Worm (Caenorhabditis elegans) whole organism, L3 larva: ENCODE results near the gene stg-1.

ENCODE experiments used
- ZK546.5 ChIP-seq: sonication (generic microtip); optimal IDR thresholded peaks from 2 replicates; lab custom pipeline; 2017; ENCODE audit warnings: missing biosample characterization, missing genetic modification characterization
- aly-2 ChIP-seq: fragments of 150-350 bp; optimal IDR thresholded peaks from 2 replicates; lab custom pipeline; 2014; ENCODE audit warnings: missing biosample characterization, missing genetic modification characterization
- ceh-28 ChIP-seq: fragments of 150-350 bp; optimal IDR thresholded peaks from 2 replicates; lab custom pipeline; 2014; ENCODE audit warnings: missing biosample characterization, missing genetic modification reagents, missing genetic modification characterization
- ceh-82 ChIP-seq: fragments of 150-350 bp; optimal IDR thresholded peaks from 2 replicates; lab custom pipeline; 2014; ENCODE audit warnings: missing biosample characterization, missing genetic modification characterization
- daf-12 ChIP-seq: fragments of 150-350 bp; optimal IDR thresholded peaks from 2 replicates; lab custom pipeline; 2014; ENCODE audit warnings: missing biosample characterization, missing genetic modification reagents, missing genetic modification characterization
- egl-27 ChIP-seq: sonication (generic microtip); optimal IDR thresholded peaks from 4 replicates; lab custom pipeline; 2017; ENCODE audit warnings: missing biosample characterization, missing genetic modification reagents, missing genetic modification characterization
- elt-1 ChIP-seq: fragments of 150-350 bp; optimal IDR thresholded peaks from 2 replicates; lab custom pipeline; 2014; ENCODE audit warnings: missing biosample characterization, missing genetic modification characterization
- elt-3 ChIP-seq, 3 experiments: fragments of 150-350 bp in 1 of 3; sonication (generic microtip) in 2 of 3; optimal IDR thresholded peaks; 2 replicates in 2 of 3; 4 replicates in 1 of 3; lab custom pipeline; 2014 to 2017; ENCODE audit warnings: missing biosample characterization in 3 of 3, missing genetic modification characterization in 3 of 3
- eor-1 ChIP-seq, 2 experiments: fragments of 150-350 bp; optimal IDR thresholded peaks; 2 replicates each; lab custom pipeline; 2014 to 2018; ENCODE audit warnings: missing biosample characterization in 2 of 2, missing genetic modification characterization in 2 of 2
- fkh-10 ChIP-seq: sonication (generic microtip); optimal IDR thresholded peaks from 2 replicates; lab custom pipeline; 2017; ENCODE audit warnings: missing biosample characterization, missing genetic modification reagents, missing genetic modification characterization
- fos-1 ChIP-seq: fragments of 150-350 bp; optimal IDR thresholded peaks from 2 replicates; lab custom pipeline; 2014; ENCODE audit warnings: missing biosample characterization, missing genetic modification characterization
- hmg-11 ChIP-seq: sonication (generic microtip); optimal IDR thresholded peaks from 2 replicates; lab custom pipeline; 2016; ENCODE audit warnings: missing genetic modification characterization, missing compliant biosample characterization
- jun-1 ChIP-seq: fragments of 150-350 bp; optimal IDR thresholded peaks from 2 replicates; lab custom pipeline; 2014; ENCODE audit warnings: missing biosample characterization, missing genetic modification reagents, missing genetic modification characterization
- lin-15B ChIP-seq: fragments of 150-350 bp; optimal IDR thresholded peaks from 2 replicates; lab custom pipeline; 2014; ENCODE audit warnings: missing biosample characterization, missing genetic modification characterization
- lin-39 ChIP-seq: fragments of 150-350 bp; optimal IDR thresholded peaks from 2 replicates; lab custom pipeline; 2018; ENCODE audit warnings: missing biosample characterization, missing genetic modification reagents, missing genetic modification characterization
- lsy-12 ChIP-seq: sonication (generic microtip); optimal IDR thresholded peaks from 2 replicates; lab custom pipeline; 2016; ENCODE audit warnings: mild to moderate bottlenecking, missing genetic modification characterization, missing compliant biosample characterization
- mdl-1 ChIP-seq: fragments of 150-350 bp; optimal IDR thresholded peaks from 2 replicates; lab custom pipeline; 2014; ENCODE audit warnings: missing biosample characterization, missing genetic modification characterization
- nfya-1 ChIP-seq: sonication (generic microtip); optimal IDR thresholded peaks from 2 replicates; lab custom pipeline; 2017; ENCODE audit warnings: missing genetic modification characterization, mild to moderate bottlenecking, missing compliant biosample characterization, antibody characterized with exemption, moderate library complexity; ENCODE audit not compliant: insufficient read depth
- nhr-11 ChIP-seq: fragments of 150-350 bp; optimal IDR thresholded peaks from 2 replicates; lab custom pipeline; 2014; ENCODE audit warnings: missing biosample characterization, missing genetic modification characterization
- nhr-23 ChIP-seq: fragments of 150-350 bp; optimal IDR thresholded peaks from 2 replicates; lab custom pipeline; 2014; ENCODE audit warnings: missing biosample characterization, missing genetic modification reagents, missing genetic modification characterization
- nhr-25 ChIP-seq: sonication (generic microtip); optimal IDR thresholded peaks from 2 replicates; lab custom pipeline; 2017; ENCODE audit warnings: missing biosample characterization, missing genetic modification characterization
- nhr-28 ChIP-seq: fragments of 150-350 bp; optimal IDR thresholded peaks from 2 replicates; lab custom pipeline; 2014; ENCODE audit warnings: missing biosample characterization, missing genetic modification characterization
- nhr-43 ChIP-seq: sonication (generic microtip); optimal IDR thresholded peaks from 2 replicates; lab custom pipeline; 2016; ENCODE audit warnings: mild to moderate bottlenecking, missing genetic modification characterization, missing compliant biosample characterization; ENCODE audit not compliant: poor library complexity, severe bottlenecking
- nhr-67 ChIP-seq: fragments of 150-350 bp; optimal IDR thresholded peaks from 2 replicates; lab custom pipeline; 2014; ENCODE audit warnings: missing biosample characterization, missing genetic modification characterization
- nhr-76 ChIP-seq: fragments of 150-350 bp; sonication (generic microtip); optimal IDR thresholded peaks from 5 replicates; lab custom pipeline; 2014; ENCODE audit warnings: missing biosample characterization, missing genetic modification characterization
- nhr-77 ChIP-seq: fragments of 150-350 bp; optimal IDR thresholded peaks from 2 replicates; lab custom pipeline; 2014; ENCODE audit warnings: missing biosample characterization, missing genetic modification characterization
- pha-4 ChIP-seq: fragments of 150-350 bp; optimal IDR thresholded peaks from 2 replicates; lab custom pipeline; 2014; ENCODE audit warnings: missing biosample characterization, missing genetic modification reagents, missing genetic modification characterization
- pqm-1 ChIP-seq: fragments of 150-350 bp; optimal IDR thresholded peaks from 2 replicates; lab custom pipeline; 2017; ENCODE audit warnings: missing biosample characterization, missing genetic modification characterization, inconsistent platforms
- skn-1 ChIP-seq: fragments of 150-350 bp; optimal IDR thresholded peaks from 2 replicates; lab custom pipeline; 2014; ENCODE audit warnings: missing biosample characterization, missing genetic modification characterization
- tbx-2 ChIP-seq: sonication (generic microtip); optimal IDR thresholded peaks from 2 replicates; lab custom pipeline; 2016; ENCODE audit warnings: mild to moderate bottlenecking, missing genetic modification characterization, missing compliant biosample characterization
- ztf-4 ChIP-seq: fragments of 150-350 bp; optimal IDR thresholded peaks from 2 replicates; lab custom pipeline; 2014; ENCODE audit warnings: missing biosample characterization, missing genetic modification characterization

Gene stg-1

DNA sequence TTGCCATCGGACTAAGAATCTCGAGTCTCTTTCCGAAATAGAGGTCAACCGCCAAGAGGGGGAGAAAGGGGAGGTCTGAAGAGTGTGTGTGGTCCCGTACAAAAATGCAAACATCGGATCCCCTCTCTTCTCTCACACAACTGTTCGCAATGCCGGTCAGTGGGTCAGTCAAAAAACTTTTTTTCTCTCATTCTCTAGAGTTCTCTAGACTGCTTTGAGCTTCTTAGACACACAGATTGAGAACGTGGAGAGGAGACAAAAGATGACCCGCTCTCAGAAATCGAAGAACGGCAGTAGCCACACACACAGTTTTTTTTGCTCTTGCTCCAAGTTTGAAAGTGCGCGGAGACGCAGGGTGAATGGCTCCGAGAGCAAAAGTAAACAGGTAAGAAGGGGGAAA, 15.3 kb upstream of the stg-1 start:
- TF ChIP-seq pha-4 (tag; lab: Kevin White, UChicago) = peak; percentile 84
- TF ChIP-seq ZK546.5 (tag; lab: Kevin White, UChicago) = no peak
- no peak for TF ChIP-seq nhr-76 (tag; lab: Kevin White, UChicago)
- no peak for TF ChIP-seq elt-3 (tag; optimal IDR thresholded peaks at IDR 0.05; lab: Kevin White, UChicago)
- TF ChIP-seq, all 47 proteins: peak for 1

ce11 chrII:10073986-10074385, 13.5 kb upstream of the stg-1 start:
- no peak for TF ChIP-seq nhr-43 (tag; lab: Kevin White, UChicago)
- peak in 2 of 3 experiments; percentile 71 to 92 for TF ChIP-seq elt-3 (tag; optimal IDR thresholded peaks at IDR 0.05; lab: Kevin White, UChicago)

DNA sequence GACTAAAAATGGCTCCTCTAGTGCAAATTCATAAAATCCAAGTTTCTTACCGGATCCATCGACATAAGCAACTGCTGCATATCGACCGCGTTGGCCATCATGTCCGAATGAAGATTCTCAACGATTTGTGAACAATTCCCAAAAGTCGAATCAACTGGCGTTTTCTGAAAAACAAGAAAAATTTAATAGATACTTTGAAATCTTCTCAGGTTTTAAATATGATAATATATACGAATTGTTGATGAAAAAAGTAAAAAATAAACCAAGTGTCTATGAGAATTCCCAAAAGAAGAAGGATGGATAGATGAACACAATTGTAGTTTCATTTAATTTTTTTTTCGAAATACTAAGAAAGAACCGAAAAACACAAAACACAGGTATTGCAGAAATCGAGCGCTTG, 7.4 kb upstream of the stg-1 start, which contains the start of gene die-1:
Gene die-1 (minus strand): TSS at position 101 of the 400 bp plus-strand sequence.
- TF ChIP-seq pha-4 (tag; lab: Kevin White, UChicago) (no peak), nhr-28 (tag; lab: Kevin White, UChicago) (no peak), ztf-4 (tag; lab: Kevin White, UChicago) (no peak), ceh-82 (tag; lab: Kevin White, UChicago) (no peak), nhr-25 (tag; lab: Kevin White, UChicago) (no peak), lin-39 (tag; lab: Kevin White, UChicago) (no peak), fkh-10 (GFP tag; lab: Kevin White, UChicago) (no peak), ceh-28 (no peak)

DNA sequence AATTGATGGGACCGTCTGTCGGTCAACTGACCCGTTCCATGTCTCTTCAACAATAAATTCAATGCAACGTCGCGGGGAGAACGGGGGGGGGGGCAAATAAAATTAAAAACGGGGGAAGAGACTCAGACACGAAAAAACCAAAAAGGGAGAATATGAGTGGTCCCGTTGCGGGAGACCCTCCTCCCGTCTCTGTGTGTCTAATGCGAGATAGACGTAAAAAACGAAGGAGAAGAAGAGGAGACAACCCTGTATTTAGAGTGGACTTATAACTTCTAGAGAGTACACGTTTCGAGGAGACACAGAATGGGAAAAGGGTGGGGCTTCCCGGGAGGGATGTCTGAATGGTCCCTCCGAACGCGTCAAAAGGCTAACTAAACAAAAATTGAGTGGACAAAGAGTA, 5.0 kb upstream of the stg-1 start:
- no peak for TF ChIP-seq ceh-28
- no peak for TF ChIP-seq lsy-12 (tag; lab: Kevin White, UChicago)
- TF ChIP-seq lin-39 (tag; lab: Kevin White, UChicago) = no peak
- TF ChIP-seq egl-27 (tag; lab: Kevin White, UChicago) = no peak
- TF ChIP-seq ZK546.5 (tag; lab: Kevin White, UChicago) = no peak
- no peak for TF ChIP-seq elt-3 (tag; optimal IDR thresholded peaks at IDR 0.05; lab: Kevin White, UChicago)
- no peak for TF ChIP-seq nhr-77 (tag; lab: Kevin White, UChicago)
- no peak for TF ChIP-seq skn-1
- TF ChIP-seq nhr-43 (tag; lab: Kevin White, UChicago) = no peak
- TF ChIP-seq lin-15B = no peak
- no peak for TF ChIP-seq pqm-1 (tag; lab: Kevin White, UChicago)

DNA sequence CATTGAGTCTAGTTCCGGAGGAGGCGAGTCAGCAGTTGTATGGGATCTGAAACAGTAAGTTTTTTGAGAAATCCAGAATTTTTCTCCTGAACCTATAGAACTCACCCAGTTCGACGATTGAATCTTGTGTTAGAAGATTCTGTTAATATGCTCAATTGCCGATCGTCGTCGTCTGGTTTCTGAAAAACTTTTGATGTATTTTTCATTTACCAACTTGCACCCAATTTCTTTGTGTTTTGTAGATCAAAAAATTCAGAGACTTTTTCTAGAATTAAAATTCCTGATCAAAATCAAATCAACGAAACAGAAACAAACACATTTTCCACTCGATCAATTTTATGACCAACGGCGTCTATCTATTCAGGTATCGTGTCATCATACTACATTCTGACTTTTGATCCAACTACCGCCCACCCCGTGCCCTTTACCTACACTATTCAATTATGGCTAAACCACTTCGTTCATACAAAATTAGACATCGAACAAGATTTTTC, 3.9 kb downstream of the stg-1 start, which contains the start of gene C18D1.2:
Gene C18D1.2 (plus strand): TSS at position 444 of the 494 bp plus-strand sequence.
- no peak for TF ChIP-seq eor-1 (tag; optimal IDR thresholded peaks at IDR 0.05; lab: Kevin White, UChicago)
- no peak for TF ChIP-seq nfya-1 (tag; lab: Kevin White, UChicago)
- no peak for TF ChIP-seq nhr-23
- no peak for TF ChIP-seq lsy-12 (tag; lab: Kevin White, UChicago)
- no peak for TF ChIP-seq fos-1 (tag; lab: Kevin White, UChicago)
- TF ChIP-seq, all 47 proteins: peak for 0

DNA sequence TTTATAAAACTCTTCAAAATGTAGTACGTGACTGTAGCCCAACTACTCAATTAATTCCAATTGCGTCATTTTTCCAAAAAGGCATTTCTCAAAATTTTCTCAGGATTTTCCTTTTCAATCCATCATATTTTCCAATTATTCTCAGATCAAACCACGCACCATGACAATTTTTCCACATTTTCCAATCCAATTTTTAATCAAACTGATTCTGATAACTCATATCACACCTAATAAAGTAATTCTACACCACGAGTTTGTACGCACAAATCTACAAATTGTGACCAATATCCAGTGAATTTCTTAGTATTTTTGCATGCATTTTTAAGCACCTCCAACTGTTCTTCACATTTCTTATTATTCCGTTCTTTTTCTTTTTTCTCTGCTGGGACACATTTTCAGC, 9.0 kb downstream of the stg-1 start:
- TF ChIP-seq nhr-11 (tag; lab: Kevin White, UChicago) (peak; percentile 91), elt-1 (no peak), jun-1 (no peak)

DNA sequence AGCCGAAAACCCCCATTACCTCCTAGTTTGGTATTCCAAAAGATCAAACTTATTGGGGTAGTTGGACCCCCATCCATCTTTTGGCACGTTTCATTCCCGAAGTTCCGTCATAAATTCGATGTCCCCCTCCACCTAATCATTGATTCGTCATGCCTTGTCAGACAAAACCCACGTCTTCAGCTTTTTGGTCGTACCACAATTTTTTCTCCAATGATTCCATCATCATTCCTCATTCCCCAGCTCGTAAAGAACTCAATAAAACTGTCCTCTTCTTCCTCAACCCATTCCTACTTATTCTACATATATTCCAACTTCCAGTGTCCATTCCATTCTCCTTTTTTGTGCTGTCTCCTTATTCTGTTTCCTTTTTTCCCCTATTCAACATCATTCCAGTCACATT, 11.9 kb downstream of the stg-1 start, which contains the start of gene flp-4:
Gene flp-4 (plus strand): TSS at position 301 of the 400 bp plus-strand sequence.
- TF ChIP-seq aly-2 (no peak), nhr-25 (tag; lab: Kevin White, UChicago) (no peak), nhr-67 (tag; lab: Kevin White, UChicago) (no peak), mdl-1 (no peak), nhr-11 (tag; lab: Kevin White, UChicago) (no peak), daf-12 (tag; lab: Kevin White, UChicago) (no peak), hmg-11 (tag; lab: Kevin White, UChicago) (no peak), tbx-2 (no peak), lsy-12 (tag; lab: Kevin White, UChicago) (no peak), eor-1 (tag; optimal IDR thresholded peaks at IDR 0.05; lab: Kevin White, UChicago) (no peak)
